Fruit fly (Drosophila melanogaster): Measurements from ENCODE around the gene Tip60.

Gene Tip60

dm6 chrX:4105830-4106233, 11.5 kb downstream of the Tip60 start, which contains the start of gene cib:
Gene cib (plus strand): TSS chrX:4106113.
- TF ChIP-seq CG8478 (optimal IDR thresholded peaks at IDR 0.05), result no peak

dm6 chrX:4104132-4104531, 13.2 kb downstream of the Tip60 start, which contains the start of the genes Xpac and brn:
Gene Xpac (minus strand): TSS chrX:4104197.
Gene brn (plus strand): TSS chrX:4104342.
- no peak for TF ChIP-seq Dll (optimal IDR thresholded peaks at IDR 0.05)

dm6 chrX:4100824-4101368, 16.4 kb downstream of the Tip60 start, which contains the start of the genes Cmtr1 and CG15375:
Gene Cmtr1 (minus strand): TSS chrX:4101031.
Gene CG15375 (plus strand): TSS chrX:4101318.
- TF ChIP-seq usp (GFP tag; optimal IDR thresholded peaks at IDR 0.05), result no peak
- TF ChIP-seq pan (optimal IDR thresholded peaks at IDR 0.05), result no peak
- TF ChIP-seq CG8478 (optimal IDR thresholded peaks at IDR 0.05), result no peak
- TF ChIP-seq psq (optimal IDR thresholded peaks at IDR 0.05), result no peak
- TF ChIP-seq EcR (GFP tag; optimal IDR thresholded peaks at IDR 0.05), result no peak
- no peak for TF ChIP-seq Dll (optimal IDR thresholded peaks at IDR 0.05)

- no peak for TF ChIP-seq psq (optimal IDR thresholded peaks at IDR 0.05)
- no peak for TF ChIP-seq Dll (optimal IDR thresholded peaks at IDR 0.05)
- TF ChIP-seq EcR (GFP tag; optimal IDR thresholded peaks at IDR 0.05), result no peak
- no peak for TF ChIP-seq CG8478 (optimal IDR thresholded peaks at IDR 0.05)
- no peak for TF ChIP-seq pan (optimal IDR thresholded peaks at IDR 0.05)
- no peak for TF ChIP-seq usp (GFP tag; optimal IDR thresholded peaks at IDR 0.05)
Measured at dm6 chrX:4089012-4089649, 28.2 kb downstream of the Tip60 start.

dm6 chrX:4075430-4075829, 41.9 kb downstream of the Tip60 start, which contains the start of gene CG43689:
Gene CG43689 (plus strand): TSS chrX:4075743.
- no peak for TF ChIP-seq pan (optimal IDR thresholded peaks at IDR 0.05)
- TF ChIP-seq Dll (optimal IDR thresholded peaks at IDR 0.05), result no peak
- no peak for TF ChIP-seq psq (optimal IDR thresholded peaks at IDR 0.05)
- no peak for TF ChIP-seq EcR (GFP tag; optimal IDR thresholded peaks at IDR 0.05)
- TF ChIP-seq CG8478 (optimal IDR thresholded peaks at IDR 0.05), result no peak
- no peak for TF ChIP-seq usp (GFP tag; optimal IDR thresholded peaks at IDR 0.05)
